Fruit fly (Drosophila melanogaster): ENCODE results near the gene Archease.

The Archease gene

dm6 chr3R:21630979-21631499 lies 31.7 kb downstream of the Archease start:
- peak; percentile 13 for TF ChIP-seq vri (GFP tag; optimal IDR thresholded peaks at IDR 0.05)
- no peak for TF ChIP-seq esn (GFP tag; optimal IDR thresholded peaks at IDR 0.05)

dm6 chr3R:21630226-21630857 lies 32.4 kb downstream of the Archease start:
- TF ChIP-seq Eip93F (GFP tag; optimal IDR thresholded peaks at IDR 0.05): peak; percentile 1
- TF ChIP-seq CG6276 (GFP tag; optimal IDR thresholded peaks at IDR 0.05): peak; percentile 64
- peak; percentile 61 to 66 for TF ChIP-seq ss (GFP tag; optimal IDR thresholded peaks at IDR 0.05)
- no peak for TF ChIP-seq CG11762 (GFP tag; optimal IDR thresholded peaks at IDR 0.05; ENCODE audit: insufficient read depth)
- TF ChIP-seq Eip78C (GFP tag): peak; percentile 70
- no peak for TF ChIP-seq fd59A (GFP tag; optimal IDR thresholded peaks at IDR 0.05)
- TF ChIP-seq Eip75B (GFP tag; optimal IDR thresholded peaks at IDR 0.05): peak; percentile 10
- TF ChIP-seq CG1621 (tag; optimal IDR thresholded peaks at IDR 0.05): no peak
- peak; percentile 49 for TF ChIP-seq vri (GFP tag; optimal IDR thresholded peaks at IDR 0.05)
- peak; percentile 60 for TF ChIP-seq Lpt (GFP tag; optimal IDR thresholded peaks at IDR 0.05)
- no peak for TF ChIP-seq dac (GFP tag; optimal IDR thresholded peaks at IDR 0.05)
- TF ChIP-seq cyc (GFP tag; optimal IDR thresholded peaks at IDR 0.05): no peak
- TF ChIP-seq Sox14 (GFP tag; optimal IDR thresholded peaks at IDR 0.05): peak; percentile 14
- TF ChIP-seq CG16779 (tag; optimal IDR thresholded peaks at IDR 0.05): peak; percentile 70
- peak; percentile 60 for TF ChIP-seq dsx (GFP tag; optimal IDR thresholded peaks at IDR 0.05; ENCODE audit: poor library complexity, severe bottlenecking)
- peak; percentile 39 for TF ChIP-seq Met (GFP tag; optimal IDR thresholded peaks at IDR 0.05)
- peak; percentile 48 for TF ChIP-seq Sox102F (GFP tag; optimal IDR thresholded peaks at IDR 0.05)
- TF ChIP-seq CG3919 (GFP tag; optimal IDR thresholded peaks at IDR 0.05): peak; percentile 8
- TF ChIP-seq OdsH (GFP tag; optimal IDR thresholded peaks at IDR 0.05): no peak
- TF ChIP-seq CG9139 (GFP tag; optimal IDR thresholded peaks at IDR 0.05): peak; percentile 18
- peak; percentile 0 for TF ChIP-seq spab (GFP tag; optimal IDR thresholded peaks at IDR 0.05)
- TF ChIP-seq Blimp-1 (GFP tag; optimal IDR thresholded peaks at IDR 0.05): peak; percentile 90
- TF ChIP-seq salr (GFP tag; optimal IDR thresholded peaks at IDR 0.05): no peak
- TF ChIP-seq Hr38 (GFP tag; optimal IDR thresholded peaks at IDR 0.05): no peak
- TF ChIP-seq Ets96B (tag; optimal IDR thresholded peaks at IDR 0.05): peak; percentile 22
- peak; percentile 52 for TF ChIP-seq CG6854 (GFP tag; optimal IDR thresholded peaks at IDR 0.05)
- TF ChIP-seq CG6808 (GFP tag; optimal IDR thresholded peaks at IDR 0.05): peak; percentile 53
- no peak for TF ChIP-seq Gug (GFP tag; IDR thresholded peaks at IDR 0.05)
- no peak for TF ChIP-seq lz (GFP tag; optimal IDR thresholded peaks at IDR 0.05)

- TF ChIP-seq CG15336 (GFP tag; IDR thresholded peaks at IDR 0.05): peak; percentile 48; the same call in 1 of the 2 replicates
- TF ChIP-seq CG6276 (GFP tag; optimal IDR thresholded peaks at IDR 0.05): peak; percentile 52
- no peak for TF ChIP-seq Gug (GFP tag; IDR thresholded peaks at IDR 0.05)
- no peak for TF ChIP-seq pdm3 (GFP tag; optimal IDR thresholded peaks at IDR 0.05)
- TF ChIP-seq svp (GFP tag): peak; percentile 32
- TF ChIP-seq topi (GFP tag; optimal IDR thresholded peaks at IDR 0.05): no peak
- no peak for TF ChIP-seq spab (GFP tag; optimal IDR thresholded peaks at IDR 0.05)
- TF ChIP-seq CG16779 (tag; optimal IDR thresholded peaks at IDR 0.05): peak; percentile 10
- no peak for TF ChIP-seq CG10669 (GFP tag; optimal IDR thresholded peaks at IDR 0.05)
- no peak for TF ChIP-seq Met (GFP tag; optimal IDR thresholded peaks at IDR 0.05)
- TF ChIP-seq CG8319 (GFP tag; optimal IDR thresholded peaks at IDR 0.05): no peak
- TF ChIP-seq Blimp-1 (GFP tag; optimal IDR thresholded peaks at IDR 0.05): no peak
- TF ChIP-seq Lpt (GFP tag; optimal IDR thresholded peaks at IDR 0.05): no peak
- TF ChIP-seq CG34406 (GFP tag; optimal IDR thresholded peaks at IDR 0.05): no peak
- TF ChIP-seq CG6163 (GFP tag; IDR thresholded peaks at IDR 0.05): peak; percentile 36; the same call in 1 of the 3 replicates
- peak; percentile 97 for TF ChIP-seq fkh (GFP tag; optimal IDR thresholded peaks at IDR 0.05)
- peak; percentile 44; the same call in 1 of the 3 replicates for TF ChIP-seq eg (GFP tag; IDR thresholded peaks at IDR 0.05)
- peak; percentile 47; the same call in 2 of the 3 replicates for TF ChIP-seq CG8119 (GFP tag; IDR thresholded peaks at IDR 0.05)
- peak; percentile 5 for TF ChIP-seq Hr4 (GFP tag; optimal IDR thresholded peaks at IDR 0.05)
- TF ChIP-seq Sox102F (GFP tag; optimal IDR thresholded peaks at IDR 0.05): no peak
These were observed 33.2 kb downstream of the Archease start for dm6 chr3R:21629373-21630145.
